Fruit fly (Drosophila melanogaster) whole organism, adult: ENCODE data around the gene nkt.
A peak's percentile ranks its signal among the peaks of the same experiment; 100 is the strongest.

ENCODE experiments used
- CG1620 ChIP-seq: fragments of 200-800 bp; sonication (Bioruptor generic); optimal IDR thresholded peaks from 2 replicates; lab custom pipeline; 2016; ENCODE audit warnings: missing biosample characterization, missing genetic modification characterization
- Hr96 ChIP-seq: fragments of 200-800 bp; sonication (Bioruptor generic); optimal IDR thresholded peaks from 2 replicates; lab custom pipeline; 2016; ENCODE audit warnings: missing biosample characterization, missing genetic modification characterization
- pad ChIP-seq: fragments of 200-800 bp; sonication (Bioruptor generic); optimal IDR thresholded peaks from 3 replicates; lab custom pipeline; 2017; ENCODE audit warnings: missing biosample characterization, missing genetic modification characterization, mild to moderate bottlenecking, moderate library complexity, missing genetic modification reagents

- peak; percentile 28 for TF ChIP-seq pad (GFP tag; lab: Kevin White, UChicago)
- TF ChIP-seq CG1620 (GFP tag; lab: Kevin White, UChicago), result peak; percentile 39
- TF ChIP-seq Hr96 (GFP tag; lab: Kevin White, UChicago), result peak; percentile 69
These were observed 45.1 kb downstream of the nkt start for dm6 chr3L:11246046-11246887.
